Worm (Caenorhabditis elegans): ENCODE results near the gene herd-1.

The herd-1 gene

DNA sequence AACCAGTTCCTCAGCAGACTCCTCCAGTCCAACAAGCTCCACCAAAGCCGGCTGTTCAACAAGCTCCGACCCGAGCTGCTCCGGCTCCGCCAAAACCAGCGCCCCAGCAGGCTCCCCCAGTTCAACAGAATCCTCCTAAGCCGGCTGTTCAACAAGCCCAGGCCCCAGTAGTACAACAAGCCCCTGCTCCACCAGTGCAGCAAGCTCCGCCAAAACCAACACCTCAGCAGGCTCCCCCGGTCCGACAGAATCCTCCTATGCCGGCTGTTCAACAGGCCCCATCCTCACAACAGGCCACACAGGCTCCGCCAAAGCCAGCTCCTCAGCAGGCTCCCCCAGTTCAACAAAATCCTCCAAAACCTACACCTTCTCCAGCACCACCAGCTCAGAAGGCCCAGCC lies 25.7 kb upstream of the herd-1 start:
- TF ChIP-seq fkh-10 (GFP tag; optimal IDR thresholded peaks at IDR 0.05), result no peak
- TF ChIP-seq nhr-90 (tag; optimal IDR thresholded peaks at IDR 0.05; ENCODE audit: poor library complexity), result no peak
- no peak for TF ChIP-seq hlh-17 (GFP tag; optimal IDR thresholded peaks at IDR 0.05; ENCODE audit: borderline replicate concordance)
- no peak for TF ChIP-seq unc-86 (tag; optimal IDR thresholded peaks at IDR 0.05)
- no peak for TF ChIP-seq pqm-1 (tag; optimal IDR thresholded peaks at IDR 0.05)
- no peak for TF ChIP-seq efl-1 (optimal IDR thresholded peaks at IDR 0.05)
- no peak for TF ChIP-seq efl-1 (GFP tag; optimal IDR thresholded peaks at IDR 0.05 in 1 of 2)
- TF ChIP-seq pax-3 (tag; optimal IDR thresholded peaks at IDR 0.05), result no peak
- no peak for TF ChIP-seq zip-4 (GFP tag; optimal IDR thresholded peaks at IDR 0.05)
- TF ChIP-seq mdl-1 (tag; optimal IDR thresholded peaks at IDR 0.05), result no peak
- no peak for TF ChIP-seq fkh-4 (tag; optimal IDR thresholded peaks at IDR 0.05; ENCODE audit: borderline replicate concordance)
- TF ChIP-seq xbp-1 (tag; optimal IDR thresholded peaks at IDR 0.05), result no peak
- no peak for TF ChIP-seq egl-27 (tag; optimal IDR thresholded peaks at IDR 0.05)
- no peak for TF ChIP-seq mep-1 (tag; optimal IDR thresholded peaks at IDR 0.05)
- TF ChIP-seq mab-9 (GFP tag; IDR thresholded peaks at IDR 0.05), result no peak
- TF ChIP-seq unc-98 (GFP tag; IDR thresholded peaks at IDR 0.05), result no peak
- no peak for TF ChIP-seq snu-23 (GFP tag; optimal IDR thresholded peaks at IDR 0.05)

DNA sequence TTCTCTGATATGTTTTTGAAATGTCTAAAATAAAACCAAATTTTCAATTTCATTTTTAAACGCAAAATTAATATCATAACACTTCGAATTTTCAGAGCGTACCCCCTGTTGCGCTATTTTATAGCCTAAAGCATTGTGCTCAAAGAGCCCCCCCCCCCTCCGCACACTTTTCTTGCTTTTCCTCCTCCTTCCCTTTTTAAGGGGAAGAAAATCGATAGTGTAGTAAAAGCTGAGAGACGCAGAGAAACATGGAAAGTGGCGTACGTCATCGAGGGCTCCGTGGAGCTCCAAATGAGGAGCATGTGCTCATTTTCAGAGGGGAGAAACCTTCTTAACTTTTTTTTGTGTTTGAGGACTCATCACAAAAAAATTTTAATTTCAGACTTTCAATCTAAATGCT lies 23.8 kb upstream of the herd-1 start, which contains the start of gene cccp-1:
TSS of gene cccp-1 (plus strand) at position 377 of the 400 bp plus-strand sequence.
- TF ChIP-seq ztf-4 (tag; optimal IDR thresholded peaks at IDR 0.05), result no peak
- TF ChIP-seq zip-4 (GFP tag; optimal IDR thresholded peaks at IDR 0.05), result no peak
- TF ChIP-seq xbp-1 (tag; optimal IDR thresholded peaks at IDR 0.05), result peak; percentile 0
- TF ChIP-seq dsc-1 (tag; optimal IDR thresholded peaks at IDR 0.05), result peak; percentile 8
- peak; percentile 53 for TF ChIP-seq unc-86 (tag; optimal IDR thresholded peaks at IDR 0.05)
- no peak for TF ChIP-seq nhr-71 (tag; optimal IDR thresholded peaks at IDR 0.05)
- TF ChIP-seq aly-2 (tag; optimal IDR thresholded peaks at IDR 0.05), result no peak
- TF ChIP-seq lsy-2 (tag; optimal IDR thresholded peaks at IDR 0.05), result peak; percentile 8 to 43
- TF ChIP-seq ceh-82 (tag; optimal IDR thresholded peaks at IDR 0.05), result peak; percentile 18 to 61 (median 47)
- no peak; the same call in 1 of the 2 replicates for TF ChIP-seq isw-1 (GFP tag; IDR thresholded peaks at IDR 0.05)
- no peak for TF ChIP-seq C04F5.9 (tag; optimal IDR thresholded peaks at IDR 0.05)
- TF ChIP-seq hlh-17 (GFP tag; optimal IDR thresholded peaks at IDR 0.05; ENCODE audit: borderline replicate concordance), result no peak
- TF ChIP-seq irx-1 (tag; optimal IDR thresholded peaks at IDR 0.05), result no peak
- no peak for TF ChIP-seq pqm-1 (tag; optimal IDR thresholded peaks at IDR 0.05)
- no peak for TF ChIP-seq ceh-8 (GFP tag; optimal IDR thresholded peaks at IDR 0.05)
- TF ChIP-seq fkh-4 (tag; optimal IDR thresholded peaks at IDR 0.05; ENCODE audit: borderline replicate concordance), result no peak
- TF ChIP-seq sup-37 (GFP tag; optimal IDR thresholded peaks at IDR 0.05), result no peak
- peak in 1 of 2 experiments; percentile 6 for TF ChIP-seq mdl-1 (tag; optimal IDR thresholded peaks at IDR 0.05)
- peak; percentile 72 for TF ChIP-seq fkh-8 (tag; optimal IDR thresholded peaks at IDR 0.05)
- TF ChIP-seq nhr-237 (tag; optimal IDR thresholded peaks at IDR 0.05), result no peak
- TF ChIP-seq pag-3 (tag; optimal IDR thresholded peaks at IDR 0.05; ENCODE audit: borderline replicate concordance, insufficient read depth), result no peak
- no peak for TF ChIP-seq unc-30 (tag; optimal IDR thresholded peaks at IDR 0.05)
- no peak for TF ChIP-seq nhr-85 (tag)
- no peak for TF ChIP-seq efl-3 (GFP tag; optimal IDR thresholded peaks at IDR 0.05)
- no peak for TF ChIP-seq elt-2 (tag; optimal IDR thresholded peaks at IDR 0.05)
- TF ChIP-seq lin-14 (GFP tag; optimal IDR thresholded peaks at IDR 0.05), result peak; percentile 84
- peak; percentile 24 for TF ChIP-seq F16B12.6 (tag; optimal IDR thresholded peaks at IDR 0.05)
- peak; percentile 45 to 55 for TF ChIP-seq efl-1 (optimal IDR thresholded peaks at IDR 0.05)
- peak in 1 of 2 experiments; percentile 21 for TF ChIP-seq efl-1 (GFP tag; optimal IDR thresholded peaks at IDR 0.05 in 1 of 2)
- TF ChIP-seq swsn-7 (tag; optimal IDR thresholded peaks at IDR 0.05), result peak; percentile 21
- no peak for TF ChIP-seq sox-4 (tag; optimal IDR thresholded peaks at IDR 0.05)
- TF ChIP-seq lin-39 (tag; optimal IDR thresholded peaks at IDR 0.05), result no peak
- TF ChIP-seq C34B4.2 (tag; optimal IDR thresholded peaks at IDR 0.05), result no peak
- TF ChIP-seq dpl-1 (GFP tag; optimal IDR thresholded peaks at IDR 0.05), result peak in 1 of 3 experiments; percentile 46
- TF ChIP-seq snu-23 (GFP tag; optimal IDR thresholded peaks at IDR 0.05), result peak; percentile 15
- TF ChIP-seq fkh-10 (GFP tag; optimal IDR thresholded peaks at IDR 0.05), result peak; percentile 30
- TF ChIP-seq nhr-84 (tag; optimal IDR thresholded peaks at IDR 0.05), result no peak
- peak; percentile 58 for TF ChIP-seq nhr-47 (tag; optimal IDR thresholded peaks at IDR 0.05)
- peak; percentile 8 for TF ChIP-seq tbx-2 (tag; optimal IDR thresholded peaks at IDR 0.05)
- no peak for TF ChIP-seq Y116A8C.19 (tag; optimal IDR thresholded peaks at IDR 0.05; ENCODE audit: borderline replicate concordance)
- peak; percentile 42 for TF ChIP-seq mep-1 (tag; optimal IDR thresholded peaks at IDR 0.05)
- TF ChIP-seq lin-35 (GFP tag; optimal IDR thresholded peaks at IDR 0.05), result peak in 1 of 2 experiments; percentile 39
